Fruit fly (Drosophila melanogaster) whole organism, embryonic: ENCODE results near the gene stg.

ENCODE experiments used
- CG10543 ChIP-seq: fragments of 200-800 bp; sonication (Bioruptor generic); optimal IDR thresholded peaks from 3 replicates; lab custom pipeline; 2017; ENCODE audit warnings: missing biosample characterization, mild to moderate bottlenecking, missing genetic modification characterization, moderate library complexity
- CG11504 ChIP-seq: fragments of 200-800 bp; sonication (Bioruptor generic); optimal IDR thresholded peaks from 3 replicates; lab custom pipeline; 2019; ENCODE audit warnings: missing biosample characterization, mild to moderate bottlenecking, missing genetic modification characterization, moderate library complexity
- CG16815 ChIP-seq: fragments of 200-800 bp; sonication (Bioruptor generic); optimal IDR thresholded peaks from 3 replicates; lab custom pipeline; 2017; ENCODE audit warnings: missing biosample characterization, mild to moderate bottlenecking, missing genetic modification characterization
- CG16863 ChIP-seq: fragments of 200-800 bp; sonication (Bioruptor generic); optimal IDR thresholded peaks from 3 replicates; lab custom pipeline; 2016; ENCODE audit warnings: missing biosample characterization, missing genetic modification characterization
- CG17568 ChIP-seq: fragments of 200-800 bp; sonication (Bioruptor generic); optimal IDR thresholded peaks from 2 replicates; lab custom pipeline; 2018; ENCODE audit warnings: missing biosample characterization, mild to moderate bottlenecking, missing genetic modification characterization, moderate library complexity
- CG18262 ChIP-seq: fragments of 200-800 bp; optimal IDR thresholded peaks from 3 replicates; lab custom pipeline; 2019; ENCODE audit warnings: missing biosample characterization, mild to moderate bottlenecking, missing genetic modification characterization, moderate library complexity
- CG2120 ChIP-seq: fragments of 200-800 bp; sonication (Bioruptor generic); optimal IDR thresholded peaks from 3 replicates; lab custom pipeline; 2016; ENCODE audit warnings: missing biosample characterization, missing genetic modification characterization
- CG2129 ChIP-seq: fragments of 200-800 bp; sonication (Bioruptor generic); IDR thresholded peaks from 2 replicates; pipeline ENCODE4 v1.3.6; 2022; ENCODE audit warnings: missing biosample characterization, missing genetic modification characterization; ENCODE audit not compliant: partially characterized antibody
- CG2889 ChIP-seq: fragments of 200-800 bp; sonication (Bioruptor generic); IDR thresholded peaks from 3 replicates; pipeline ENCODE4 v1.3.6; 2022; ENCODE audit warnings: missing biosample characterization, missing genetic modification characterization
- CG32532 ChIP-seq: fragments of 200-800 bp; sonication (Bioruptor generic); IDR thresholded peaks from 2 replicates; pipeline ENCODE4 v1.3.6; 2022; ENCODE audit warnings: missing biosample characterization, missing genetic modification characterization
- CG33213 ChIP-seq: fragments of 200-800 bp; sonication (Bioruptor generic); optimal IDR thresholded peaks from 3 replicates; lab custom pipeline; 2016; ENCODE audit warnings: missing biosample characterization, missing genetic modification characterization
- CG42726 ChIP-seq: fragments of 200-800 bp; sonication (Bioruptor generic); IDR thresholded peaks from 2 replicates; pipeline ENCODE4 v1.3.6; 2022; ENCODE audit warnings: missing biosample characterization, missing genetic modification characterization; ENCODE audit not compliant: partially characterized antibody
- CG4707 ChIP-seq: fragments of 200-800 bp; sonication (Bioruptor generic); optimal IDR thresholded peaks from 2 replicates; lab custom pipeline; 2018; ENCODE audit warnings: missing biosample characterization, mild to moderate bottlenecking, missing genetic modification characterization, moderate library complexity
- CG7372 ChIP-seq: fragments of 200-800 bp; sonication (Bioruptor generic); IDR thresholded peaks from 2 replicates; pipeline ENCODE4 v1.3.6; 2022; ENCODE audit warnings: missing biosample characterization, missing genetic modification characterization
- CG7839 ChIP-seq: fragments of 200-800 bp; sonication (Bioruptor generic); optimal IDR thresholded peaks from 3 replicates; lab custom pipeline; 2018; ENCODE audit warnings: missing biosample characterization, mild to moderate bottlenecking, missing genetic modification characterization, moderate library complexity
- CG8089 ChIP-seq: fragments of 200-800 bp; sonication (Bioruptor generic); optimal IDR thresholded peaks from 3 replicates; lab custom pipeline; 2016; ENCODE audit warnings: missing biosample characterization, missing genetic modification characterization
- CG8359 ChIP-seq: fragments of 200-800 bp; sonication (Bioruptor generic); optimal IDR thresholded peaks from 2 replicates; lab custom pipeline; 2017; ENCODE audit warnings: missing biosample characterization, mild to moderate bottlenecking, missing genetic modification characterization, borderline replicate concordance
- CG8924 ChIP-seq: fragments of 200-800 bp; optimal IDR thresholded peaks from 3 replicates; lab custom pipeline; 2019; ENCODE audit warnings: missing biosample characterization, mild to moderate bottlenecking, missing genetic modification characterization, moderate library complexity
- CTCF ChIP-seq: fragments of 200-800 bp; sonication (Bioruptor generic); optimal IDR thresholded peaks from 2 replicates; lab custom pipeline; 2017; ENCODE audit warnings: missing biosample characterization, mild to moderate bottlenecking, missing genetic modification characterization, moderate library complexity
- Camta ChIP-seq: fragments of 200-800 bp; sonication (Bioruptor generic); optimal IDR thresholded peaks from 2 replicates; lab custom pipeline; 2016; ENCODE audit warnings: missing biosample characterization, missing genetic modification characterization
- CkIIα-i1 ChIP-seq: fragments of 200-800 bp; sonication (Bioruptor generic); IDR thresholded peaks from 2 replicates; pipeline ENCODE4 v1.3.6; 2022; ENCODE audit warnings: missing biosample characterization, missing genetic modification characterization
- D ChIP-seq, 2 experiments: fragments of 200-800 bp in 1 of 2; fragments of >200 bp in 1 of 2; sonication (Bioruptor generic) in 1 of 2; optimal IDR thresholded peaks; 2 replicates in 1 of 2; 3 replicates in 1 of 2; lab custom pipeline; 2017; ENCODE audit warnings: mild to moderate bottlenecking in 1 of 2, missing biosample characterization in 1 of 2, missing genetic modification characterization in 1 of 2, missing genetic modification reagents in 1 of 2
- Dll ChIP-seq: fragments of 200-800 bp; sonication (Bioruptor generic); IDR thresholded peaks from 4 replicates; pipeline ENCODE4 v1.3.6; 2022; ENCODE audit warnings: missing biosample characterization, missing genetic modification characterization; ENCODE audit not compliant: partially characterized antibody
- Dp ChIP-seq: fragments of 200-800 bp; sonication (Bioruptor generic); optimal IDR thresholded peaks from 2 replicates; lab custom pipeline; 2018; ENCODE audit warnings: missing biosample characterization, mild to moderate bottlenecking, missing genetic modification characterization, moderate library complexity
- HLH4C ChIP-seq: fragments of 200-800 bp; sonication (Bioruptor generic); IDR thresholded peaks from 3 replicates; pipeline ENCODE4 v1.3.6; 2022; ENCODE audit warnings: missing biosample characterization, missing genetic modification characterization; ENCODE audit not compliant: partially characterized antibody
- Hr3 ChIP-seq: fragments of 200-800 bp; sonication (Bioruptor generic); optimal IDR thresholded peaks from 3 replicates; lab custom pipeline; 2016; ENCODE audit warnings: missing biosample characterization, missing genetic modification characterization
- Hr39 ChIP-seq: fragments of >200 bp; optimal IDR thresholded peaks from 2 replicates; lab custom pipeline; 2017
- Hsf ChIP-seq: fragments of 200-800 bp; sonication (Bioruptor generic); optimal IDR thresholded peaks from 3 replicates; lab custom pipeline; 2016; ENCODE audit warnings: missing biosample characterization, missing genetic modification characterization
- Poxn ChIP-seq: fragments of 200-800 bp; sonication (Bioruptor generic); IDR thresholded peaks from 2 replicates; pipeline ENCODE4 v1.3.6; 2022; ENCODE audit warnings: missing biosample characterization, missing genetic modification characterization
- Sry-δ ChIP-seq: fragments of 200-800 bp; sonication (Bioruptor generic); optimal IDR thresholded peaks from 2 replicates; lab custom pipeline; 2016; ENCODE audit warnings: missing biosample characterization, missing genetic modification characterization
- Ssrp ChIP-seq: fragments of 200-800 bp; sonication (Bioruptor generic); optimal IDR thresholded peaks from 2 replicates; lab custom pipeline; 2018; ENCODE audit warnings: missing biosample characterization, mild to moderate bottlenecking, missing genetic modification characterization, moderate library complexity
- bab2 ChIP-seq: fragments of 200-800 bp; sonication (Bioruptor generic); optimal IDR thresholded peaks from 2 replicates; lab custom pipeline; 2016; ENCODE audit warnings: missing biosample characterization, missing genetic modification characterization
- bcd ChIP-seq: fragments of 200-800 bp; sonication (Bioruptor generic); optimal IDR thresholded peaks from 2 replicates; lab custom pipeline; 2017; ENCODE audit warnings: missing biosample characterization, mild to moderate bottlenecking, missing genetic modification characterization
- dimm ChIP-seq: fragments of 200-800 bp; sonication (Bioruptor generic); IDR thresholded peaks from 2 replicates; pipeline ENCODE4 v1.3.6; 2022; ENCODE audit warnings: missing biosample characterization, missing genetic modification characterization
- ewg ChIP-seq: fragments of 200-800 bp; sonication (Bioruptor generic); optimal IDR thresholded peaks from 3 replicates; lab custom pipeline; 2017; ENCODE audit warnings: mild to moderate bottlenecking, missing biosample characterization, missing genetic modification reagents, missing genetic modification characterization
- gcm ChIP-seq: fragments of 200-800 bp; sonication (Bioruptor generic); optimal IDR thresholded peaks from 2 replicates; lab custom pipeline; 2019; ENCODE audit warnings: missing biosample characterization, mild to moderate bottlenecking, missing genetic modification characterization, moderate library complexity
- gem ChIP-seq: fragments of 200-800 bp; sonication (Bioruptor generic); optimal IDR thresholded peaks from 2 replicates; lab custom pipeline; 2019; ENCODE audit warnings: missing biosample characterization, mild to moderate bottlenecking, missing genetic modification characterization, moderate library complexity
- ham ChIP-seq: fragments of 200-800 bp; sonication (Bioruptor generic); IDR thresholded peaks from 2 replicates; pipeline ENCODE4 v1.3.6; 2022; ENCODE audit warnings: missing biosample characterization, missing genetic modification characterization
- hkb ChIP-seq, 2 experiments: fragments of 200-800 bp in 1 of 2; fragments of >200 bp in 1 of 2; sonication (Bioruptor generic) in 1 of 2; IDR thresholded peaks in 1 of 2; optimal IDR thresholded peaks in 1 of 2; 2 replicates each; pipeline versions ENCODE4 v1.3.6 to Lab custom; 2017 to 2022; ENCODE audit warnings: missing biosample characterization in 1 of 2, missing genetic modification characterization in 1 of 2
- kay ChIP-seq: fragments of 200-800 bp; sonication (Bioruptor generic); optimal IDR thresholded peaks from 2 replicates; lab custom pipeline; 2016; ENCODE audit warnings: missing biosample characterization, missing genetic modification characterization
- kni ChIP-seq: fragments of 200-800 bp; sonication (Bioruptor generic); optimal IDR thresholded peaks from 3 replicates; lab custom pipeline; 2017; ENCODE audit warnings: mild to moderate bottlenecking, missing biosample characterization, missing genetic modification reagents, missing genetic modification characterization
- odd ChIP-seq: fragments of 200-800 bp; sonication (Bioruptor generic); optimal IDR thresholded peaks from 2 replicates; lab custom pipeline; 2017; ENCODE audit warnings: missing biosample characterization, mild to moderate bottlenecking, missing genetic modification characterization
- pho ChIP-seq: fragments of 200-800 bp; sonication (Bioruptor generic); optimal IDR thresholded peaks from 2 replicates; lab custom pipeline; 2016; ENCODE audit warnings: missing biosample characterization, missing genetic modification characterization
- prd ChIP-seq, 3 experiments: fragments of >200 bp in 2 of 3; fragments of 200-800 bp in 1 of 3; sonication (Bioruptor generic) in 1 of 3; optimal IDR thresholded peaks in 2 of 3; IDR thresholded peaks in 1 of 3; 2 replicates in 2 of 3; 3 replicates in 1 of 3; pipeline versions ENCODE4 v1.3.6 to Lab custom; 2017 to 2022; ENCODE audit warnings: missing biosample characterization in 1 of 3, missing genetic modification characterization in 1 of 3
- ro ChIP-seq: fragments of 200-800 bp; sonication (Bioruptor generic); IDR thresholded peaks from 2 replicates; pipeline ENCODE4 v1.3.6; 2022; ENCODE audit warnings: missing biosample characterization, missing genetic modification characterization
- sc ChIP-seq, 3 experiments: fragments of >200 bp in 2 of 3; fragments of 200-800 bp in 1 of 3; sonication (Bioruptor generic) in 1 of 3; optimal IDR thresholded peaks; 2 replicates in 2 of 3; 3 replicates in 1 of 3; lab custom pipeline; 2017; ENCODE audit warnings: mild to moderate bottlenecking in 1 of 3, missing biosample characterization in 1 of 3, missing genetic modification characterization in 1 of 3, missing genetic modification reagents in 1 of 3
- sd ChIP-seq: fragments of 200-800 bp; sonication (Bioruptor generic); optimal IDR thresholded peaks from 3 replicates; lab custom pipeline; 2018; ENCODE audit warnings: missing biosample characterization, mild to moderate bottlenecking, missing genetic modification characterization, moderate library complexity
- slbo ChIP-seq: fragments of 200-800 bp; sonication (Bioruptor generic); IDR thresholded peaks from 2 replicates; pipeline ENCODE4 v1.3.6; 2022; ENCODE audit warnings: missing biosample characterization, missing genetic modification characterization
- trem ChIP-seq: fragments of 200-800 bp; optimal IDR thresholded peaks from 3 replicates; lab custom pipeline; 2019; ENCODE audit warnings: missing biosample characterization, mild to moderate bottlenecking, missing genetic modification characterization, moderate library complexity
- tup ChIP-seq: fragments of 200-800 bp; sonication (Bioruptor generic); optimal IDR thresholded peaks from 2 replicates; lab custom pipeline; 2016; ENCODE audit warnings: missing biosample characterization, mild to moderate bottlenecking, missing genetic modification characterization, moderate library complexity

The stg gene

DNA sequence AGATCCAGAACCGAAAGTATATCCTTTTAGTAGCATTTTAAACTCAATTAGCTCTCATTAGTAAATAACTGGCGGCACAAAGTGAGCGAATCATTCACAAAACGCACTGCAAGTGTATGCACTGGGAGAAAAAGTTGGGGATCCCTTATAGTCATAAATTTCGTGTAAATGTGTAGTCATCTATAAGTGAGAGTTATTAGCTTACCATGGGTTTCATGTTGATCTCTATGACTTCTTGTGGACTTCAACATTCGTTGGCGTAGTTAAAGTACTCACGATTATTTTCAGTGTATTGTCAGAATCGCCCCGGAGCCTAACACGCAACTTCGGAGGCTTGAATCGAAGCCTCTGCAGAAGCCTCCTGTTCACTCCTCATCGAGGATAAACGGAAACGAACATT is 21.4 kb upstream of the stg start (continued):
- TF ChIP-seq sc (optimal IDR thresholded peaks at IDR 0.05; lab: Kevin White, UChicago) (no peak), sc (GFP tag; optimal IDR thresholded peaks at IDR 0.05; lab: Kevin White, UChicago) (no peak), CG2129 (no peak), Poxn (GFP tag; lab: Robert Waterston, UW) (no peak), Dp (GFP tag; lab: Kevin White, UChicago) (no peak), sd (no peak), prd (optimal IDR thresholded peaks at IDR 0.05; lab: Kevin White, UChicago) (no peak), prd (GFP tag; IDR thresholded peaks at IDR 0.05; lab: Robert Waterston, UW) (peak; percentile 73), Ssrp (tag; lab: Kevin White, UChicago) (peak; percentile 15), D (optimal IDR thresholded peaks at IDR 0.05; lab: Kevin White, UChicago) (no peak), D (GFP tag; optimal IDR thresholded peaks at IDR 0.05; lab: Kevin White, UChicago) (no peak), ro (GFP tag; lab: Robert Waterston, UW) (no peak), HLH4C (GFP tag; lab: Robert Waterston, UW) (no peak), CG2120 (GFP tag; lab: Kevin White, UChicago) (no peak), CG2889 (GFP tag; lab: Robert Waterston, UW) (no peak), Hr39 (lab: Kevin White, UChicago) (no peak), bab2 (peak; percentile 8), CG16815 (GFP tag; lab: Kevin White, UChicago) (peak; percentile 25), tup (GFP tag; lab: Kevin White, UChicago) (no peak), CG8924 (tag; lab: Kevin White, UChicago) (no peak), gem (peak; percentile 54), CG42726 (GFP tag; lab: Robert Waterston, UW) (no peak), gcm (GFP tag; lab: Kevin White, UChicago) (no peak), CG32532 (GFP tag; lab: Robert Waterston, UW) (no peak), CG7839 (tag; lab: Kevin White, UChicago) (peak; percentile 34), CG16863 (GFP tag; lab: Kevin White, UChicago) (no peak), Sry-δ (GFP tag; lab: Kevin White, UChicago) (no peak), ham (GFP tag; lab: Robert Waterston, UW) (no peak), Hr3 (GFP tag; lab: Kevin White, UChicago) (no peak), CTCF (GFP tag; lab: Kevin White, UChicago) (no peak), CG8359 (GFP tag; lab: Kevin White, UChicago) (no peak), CG4707 (GFP tag; lab: Kevin White, UChicago) (no peak), Dll (GFP tag; lab: Robert Waterston, UW) (no peak), CG33213 (GFP tag; lab: Kevin White, UChicago) (no peak), dimm (GFP tag; lab: Robert Waterston, UW) (no peak), odd (GFP tag; lab: Kevin White, UChicago) (no peak), slbo (GFP tag; lab: Robert Waterston, UW) (no peak), kni (GFP tag; lab: Kevin White, UChicago) (no peak), CG8089 (peak; percentile 35), CG11504 (tag; lab: Kevin White, UChicago) (peak; percentile 22), hkb (optimal IDR thresholded peaks at IDR 0.05; lab: Kevin White, UChicago) (no peak), hkb (GFP tag; IDR thresholded peaks at IDR 0.05; lab: Robert Waterston, UW) (no peak), CG7372 (GFP tag; lab: Robert Waterston, UW) (no peak), pho (GFP tag; lab: Kevin White, UChicago) (no peak), kay (no peak), bcd (GFP tag; lab: Kevin White, UChicago) (no peak), trem (tag; lab: Kevin White, UChicago) (peak; percentile 9), ewg (no peak), CG18262 (peak; percentile 51), CG10543 (no peak), CkIIα-i1 (GFP tag; lab: Robert Waterston, UW) (no peak), Hsf (peak; percentile 25), Camta (GFP tag; lab: Kevin White, UChicago) (no peak), CG17568 (GFP tag; lab: Kevin White, UChicago) (no peak)
